Worm (Caenorhabditis elegans): ENCODE results near the gene F41H10.12.

Gene F41H10.12

DNA sequence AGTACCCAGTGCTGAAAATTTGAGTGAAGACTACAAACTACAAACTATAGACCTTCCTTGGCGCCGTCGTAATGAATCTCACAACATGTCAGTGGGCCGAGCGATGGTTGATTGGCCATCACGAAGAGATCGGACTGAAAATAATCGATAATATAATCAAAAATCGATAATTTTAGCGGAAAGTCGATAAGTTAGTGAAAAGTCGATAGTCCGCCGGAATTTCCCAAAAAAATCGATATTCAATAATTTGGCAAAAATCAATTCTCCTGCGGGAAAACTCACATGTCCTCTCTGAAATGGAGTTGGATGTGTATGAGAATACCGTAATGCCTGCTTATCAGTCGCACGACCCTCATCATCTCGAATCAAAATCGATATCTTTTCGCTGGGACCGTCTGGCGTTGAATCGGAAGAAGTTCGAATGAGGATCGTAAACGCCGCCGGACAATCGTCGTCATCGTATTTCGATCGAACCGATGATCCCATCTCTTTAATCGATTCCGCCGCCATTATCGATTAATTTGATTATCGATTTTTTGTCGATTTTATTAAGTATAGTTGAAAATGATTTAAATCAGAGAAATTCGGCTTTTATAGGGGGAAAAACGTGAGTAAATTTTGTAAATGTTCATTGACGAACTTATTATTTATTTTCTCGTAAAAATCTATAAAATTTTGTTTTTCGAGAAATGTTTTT, 26.7 kb downstream of the F41H10.12 start, which contains the start of gene ZK616.8:
TSS of gene ZK616.8 (minus strand) at position 553 of the 697 bp plus-strand sequence.
- no peak for TF ChIP-seq lir-1 (GFP tag; conservative IDR thresholded peaks at IDR 0.05)
- no peak for TF ChIP-seq ama-1 (optimal IDR thresholded peaks at IDR 0.05)
- no peak for TF ChIP-seq ama-1 (GFP tag; optimal IDR thresholded peaks at IDR 0.05)
- TF ChIP-seq nhr-179 (tag; optimal IDR thresholded peaks at IDR 0.05): no peak
- no peak for TF ChIP-seq pha-4 (tag; optimal IDR thresholded peaks at IDR 0.05)
- no peak for TF ChIP-seq dox-1 (GFP tag; IDR thresholded peaks at IDR 0.05)
- no peak for TF ChIP-seq T26A5.8 (tag; optimal IDR thresholded peaks at IDR 0.05)
- no peak for TF ChIP-seq B0019.2 (GFP tag; conservative IDR thresholded peaks at IDR 0.05)
- no peak for TF ChIP-seq hsf-1 (GFP tag; IDR thresholded peaks at IDR 0.05)
- TF ChIP-seq lin-26 (GFP tag; IDR thresholded peaks at IDR 0.05): no peak
- no peak for TF ChIP-seq attf-3 (GFP tag; conservative IDR thresholded peaks at IDR 0.05)
- TF ChIP-seq cebp-1 (GFP tag; IDR thresholded peaks at IDR 0.05): no peak
- no peak for TF ChIP-seq cebp-1 (tag; optimal IDR thresholded peaks at IDR 0.05)
- TF ChIP-seq him-1 (tag; optimal IDR thresholded peaks at IDR 0.05): no peak
- TF ChIP-seq Y56A3A.18 (GFP tag; IDR thresholded peaks at IDR 0.05): no peak
- no peak for TF ChIP-seq tlf-1 (GFP tag; optimal IDR thresholded peaks at IDR 0.05)
- TF ChIP-seq hmg-20 (GFP tag; IDR thresholded peaks at IDR 0.05): no peak
- TF ChIP-seq C06A6.2 (GFP tag; conservative IDR thresholded peaks at IDR 0.05): no peak
- TF ChIP-seq sea-2 (GFP tag; IDR thresholded peaks at IDR 0.05): no peak
- no peak for TF ChIP-seq fkh-3 (tag; optimal IDR thresholded peaks at IDR 0.05)
- TF ChIP-seq hmg-1.2 (GFP tag; IDR thresholded peaks at IDR 0.05): no peak

DNA sequence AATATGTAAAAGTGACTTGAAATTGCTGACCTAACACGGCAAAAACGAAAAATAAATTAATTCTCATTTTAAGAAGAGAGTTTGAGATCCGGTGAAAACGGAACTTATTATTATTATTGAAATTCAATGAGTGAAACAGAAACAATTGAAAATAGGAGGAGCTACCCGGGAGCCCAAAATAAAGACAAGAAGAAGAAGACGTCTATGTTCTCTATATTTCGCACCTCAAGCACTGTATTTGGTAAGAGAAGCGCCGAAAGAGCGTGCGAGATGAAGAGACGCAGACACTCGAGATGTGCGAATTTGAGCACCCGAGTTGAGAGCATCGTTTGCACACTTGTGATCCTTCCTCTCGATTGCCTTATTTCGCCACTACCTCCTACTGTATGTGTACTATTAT, 30.6 kb downstream of the F41H10.12 start, which contains the start of gene spp-7:
TSS of gene spp-7 (minus strand) at position 101 of the 400 bp plus-strand sequence.
- TF ChIP-seq hmg-1.2 (GFP tag; IDR thresholded peaks at IDR 0.05) (peak; percentile 64), ztf-28 (GFP tag; IDR thresholded peaks at IDR 0.05) (no peak), mes-4 (tag; optimal IDR thresholded peaks at IDR 0.05) (no peak), lsl-1 (GFP tag; optimal IDR thresholded peaks at IDR 0.05) (no peak), nfya-2 (GFP tag; IDR thresholded peaks at IDR 0.05) (no peak), B0019.2 (GFP tag; conservative IDR thresholded peaks at IDR 0.05) (no peak)

DNA sequence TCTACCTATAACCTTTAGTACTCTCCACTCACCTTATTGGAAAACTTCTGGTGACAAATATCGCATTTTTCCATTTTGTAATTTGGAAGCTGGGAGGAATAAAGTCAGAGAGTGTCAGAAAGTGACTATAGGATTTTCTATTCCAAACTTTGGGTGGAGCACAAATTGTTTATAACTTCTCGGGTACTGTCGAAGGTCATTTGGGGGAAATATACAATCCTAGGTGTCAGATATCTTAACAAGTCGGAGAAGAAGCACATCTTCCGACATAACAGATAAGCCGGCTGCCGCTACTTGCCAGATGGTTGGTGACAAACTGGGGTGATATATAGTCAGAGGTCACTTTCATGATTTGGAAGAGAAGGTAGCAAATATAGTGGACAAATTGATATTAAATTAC, 34.0 kb downstream of the F41H10.12 start, which contains the start of gene ehn-3:
TSS of gene ehn-3 (minus strand) at position 101 of the 400 bp plus-strand sequence.
- no peak for TF ChIP-seq let-526 (GFP tag; IDR thresholded peaks at IDR 0.05)
- no peak for TF ChIP-seq ceh-58 (GFP tag; IDR thresholded peaks at IDR 0.05)
- no peak for TF ChIP-seq sptf-2 (GFP tag; optimal IDR thresholded peaks at IDR 0.05)
- TF ChIP-seq tbp1 (GFP tag; optimal IDR thresholded peaks at IDR 0.05): no peak
- TF ChIP-seq ztf-6 (GFP tag; IDR thresholded peaks at IDR 0.05): no peak
- no peak for TF ChIP-seq mel-28 (tag; optimal IDR thresholded peaks at IDR 0.05; ENCODE audit: borderline replicate concordance)
- no peak for TF ChIP-seq nhr-179 (tag; optimal IDR thresholded peaks at IDR 0.05)
- no peak for TF ChIP-seq ztf-26 (tag; optimal IDR thresholded peaks at IDR 0.05)
- TF ChIP-seq him-1 (tag; optimal IDR thresholded peaks at IDR 0.05): no peak
- TF ChIP-seq egrh-3 (GFP tag; IDR thresholded peaks at IDR 0.05): no peak
- TF ChIP-seq ztf-25 (GFP tag; IDR thresholded peaks at IDR 0.05): no peak
- TF ChIP-seq zfh-2 (GFP tag; conservative IDR thresholded peaks at IDR 0.05): no peak
- no peak for TF ChIP-seq tbx-9 (tag; optimal IDR thresholded peaks at IDR 0.05; ENCODE audit: borderline replicate concordance)
- TF ChIP-seq nfyb-1 (GFP tag; IDR thresholded peaks at IDR 0.05): no peak

Data from whole organism, young adult.